Fruit fly (Drosophila melanogaster) whole organism, embryonic: Measurements from ENCODE around the gene Tmhs.

Experiments used
- Bdp1 ChIP-seq: fragments of 200-800 bp; sonication (Bioruptor generic); optimal IDR thresholded peaks from 3 replicates; lab custom pipeline; 2016; ENCODE audit warnings: missing biosample characterization, missing genetic modification characterization
- CG10147 ChIP-seq: fragments of 200-800 bp; sonication (Bioruptor generic); optimal IDR thresholded peaks from 2 replicates; lab custom pipeline; 2019; ENCODE audit warnings: missing biosample characterization, mild to moderate bottlenecking, missing genetic modification characterization, moderate library complexity
- CG10267 ChIP-seq: fragments of 200-800 bp; sonication (Bioruptor generic); optimal IDR thresholded peaks from 2 replicates; lab custom pipeline; 2018; ENCODE audit warnings: missing biosample characterization, mild to moderate bottlenecking, missing genetic modification characterization, moderate library complexity
- CG11398 ChIP-seq: fragments of 200-800 bp; sonication (Bioruptor generic); optimal IDR thresholded peaks from 2 replicates; lab custom pipeline; 2016; ENCODE audit warnings: missing biosample characterization, missing genetic modification characterization
- CG12155 ChIP-seq: fragments of 200-800 bp; sonication (Bioruptor generic); optimal IDR thresholded peaks from 3 replicates; lab custom pipeline; 2016; ENCODE audit warnings: missing biosample characterization, missing genetic modification characterization
- CG13123 ChIP-seq: fragments of 200-800 bp; sonication (Bioruptor generic); optimal IDR thresholded peaks from 2 replicates; lab custom pipeline; 2016; ENCODE audit warnings: missing biosample characterization, missing genetic modification characterization
- CG13424 ChIP-seq: fragments of 200-800 bp; sonication (Bioruptor generic); optimal IDR thresholded peaks from 2 replicates; lab custom pipeline; 2019; ENCODE audit warnings: missing biosample characterization, mild to moderate bottlenecking, missing genetic modification characterization, moderate library complexity
- CG14667 ChIP-seq: fragments of 200-800 bp; sonication (Bioruptor generic); IDR thresholded peaks from 2 replicates; pipeline ENCODE4 v1.3.6; 2022; ENCODE audit warnings: missing biosample characterization, missing genetic modification characterization
- CG15479 ChIP-seq: fragments of 200-800 bp; sonication (Bioruptor generic); optimal IDR thresholded peaks from 3 replicates; lab custom pipeline; 2019; ENCODE audit warnings: missing biosample characterization, mild to moderate bottlenecking, missing genetic modification characterization, moderate library complexity
- CG16779 ChIP-seq: fragments of 200-800 bp; sonication (Bioruptor generic); IDR thresholded peaks from 2 replicates; pipeline ENCODE4 v1.3.6; 2022; ENCODE audit warnings: missing biosample characterization, missing genetic modification characterization
- CG16815 ChIP-seq: fragments of 200-800 bp; sonication (Bioruptor generic); optimal IDR thresholded peaks from 3 replicates; lab custom pipeline; 2017; ENCODE audit warnings: missing biosample characterization, mild to moderate bottlenecking, missing genetic modification characterization
- CG17385 ChIP-seq: fragments of 200-800 bp; sonication (Bioruptor generic); optimal IDR thresholded peaks from 3 replicates; lab custom pipeline; 2018; ENCODE audit warnings: missing biosample characterization, mild to moderate bottlenecking, missing genetic modification characterization
- CG17612 ChIP-seq: fragments of 200-800 bp; sonication (Bioruptor generic); IDR thresholded peaks from 2 replicates; pipeline ENCODE4 v1.3.6; 2022; ENCODE audit warnings: missing biosample characterization, missing genetic modification characterization
- CG18599 ChIP-seq: fragments of 200-800 bp; sonication (Bioruptor generic); optimal IDR thresholded peaks from 3 replicates; lab custom pipeline; 2017; ENCODE audit warnings: missing biosample characterization, missing genetic modification characterization, mild to moderate bottlenecking, moderate library complexity, missing genetic modification reagents
- CG30020 ChIP-seq: fragments of 200-800 bp; optimal IDR thresholded peaks from 2 replicates; lab custom pipeline; 2019; ENCODE audit warnings: missing biosample characterization, mild to moderate bottlenecking, missing genetic modification characterization, moderate library complexity
- CG33213 ChIP-seq: fragments of 200-800 bp; sonication (Bioruptor generic); optimal IDR thresholded peaks from 3 replicates; lab custom pipeline; 2016; ENCODE audit warnings: missing biosample characterization, missing genetic modification characterization
- CG3995 ChIP-seq: fragments of 200-800 bp; sonication (Bioruptor generic); optimal IDR thresholded peaks from 3 replicates; lab custom pipeline; 2016; ENCODE audit warnings: missing biosample characterization, missing genetic modification characterization
- CG5245 ChIP-seq: fragments of 200-800 bp; sonication (Bioruptor generic); optimal IDR thresholded peaks from 3 replicates; lab custom pipeline; 2016; ENCODE audit warnings: missing biosample characterization, missing genetic modification characterization
- CG6254 ChIP-seq: fragments of 200-800 bp; sonication (Bioruptor generic); optimal IDR thresholded peaks from 3 replicates; lab custom pipeline; 2017; ENCODE audit warnings: mild to moderate bottlenecking, missing biosample characterization, missing genetic modification reagents, missing genetic modification characterization
- CG9609 ChIP-seq: fragments of 200-800 bp; sonication (Bioruptor generic); optimal IDR thresholded peaks from 3 replicates; lab custom pipeline; 2016; ENCODE audit warnings: missing biosample characterization, missing genetic modification characterization
- Chrac-16 ChIP-seq: fragments of 200-800 bp; sonication (Bioruptor generic); optimal IDR thresholded peaks from 3 replicates; lab custom pipeline; 2016; ENCODE audit warnings: missing biosample characterization, missing genetic modification characterization
- Dp ChIP-seq: fragments of 200-800 bp; sonication (Bioruptor generic); optimal IDR thresholded peaks from 2 replicates; lab custom pipeline; 2018; ENCODE audit warnings: missing biosample characterization, mild to moderate bottlenecking, missing genetic modification characterization, moderate library complexity
- Elba2 ChIP-seq: fragments of 200-800 bp; sonication (Bioruptor generic); optimal IDR thresholded peaks from 3 replicates; lab custom pipeline; 2016; ENCODE audit warnings: missing biosample characterization, missing genetic modification characterization
- Gug ChIP-seq: fragments of 200-800 bp; sonication (Bioruptor generic); IDR thresholded peaks from 4 replicates; pipeline ENCODE4 v1.3.6; 2022; ENCODE audit warnings: missing biosample characterization, missing genetic modification characterization
- HLH3B ChIP-seq: fragments of 200-800 bp; sonication (Bioruptor generic); IDR thresholded peaks from 2 replicates; pipeline ENCODE4 v1.3.6; 2022; ENCODE audit warnings: missing biosample characterization, missing genetic modification characterization
- Hr51 ChIP-seq, 2 experiments: fragments of 200-800 bp; sonication (Bioruptor generic); optimal IDR thresholded peaks; 2 replicates in 1 of 2; 3 replicates in 1 of 2; lab custom pipeline; 2016 to 2018; ENCODE audit warnings: missing biosample characterization in 2 of 2, missing genetic modification characterization in 2 of 2, mild to moderate bottlenecking in 1 of 2, moderate library complexity in 1 of 2
- Hsf ChIP-seq: fragments of 200-800 bp; sonication (Bioruptor generic); optimal IDR thresholded peaks from 3 replicates; lab custom pipeline; 2016; ENCODE audit warnings: missing biosample characterization, missing genetic modification characterization
- MESR4 ChIP-seq: fragments of 200-800 bp; sonication (Bioruptor generic); optimal IDR thresholded peaks from 2 replicates; lab custom pipeline; 2018; ENCODE audit warnings: missing biosample characterization, mild to moderate bottlenecking, missing genetic modification characterization, moderate library complexity
- Max ChIP-seq: fragments of 200-800 bp; sonication (Bioruptor generic); optimal IDR thresholded peaks from 2 replicates; lab custom pipeline; 2016; ENCODE audit warnings: missing biosample characterization, mild to moderate bottlenecking, missing genetic modification characterization
- Pdp1 ChIP-seq, 2 experiments: fragments of 200-800 bp; sonication (Bioruptor generic); optimal IDR thresholded peaks; 3 replicates each; lab custom pipeline; 2016; ENCODE audit warnings: missing biosample characterization in 2 of 2, missing genetic modification characterization in 2 of 2, mild to moderate bottlenecking in 1 of 2, moderate library complexity in 1 of 2
- Sin3A ChIP-seq: fragments of >200 bp; optimal IDR thresholded peaks from 2 replicates; lab custom pipeline; 2018
- al ChIP-seq: fragments of 200-800 bp; sonication (Bioruptor generic); IDR thresholded peaks from 2 replicates; pipeline ENCODE4 v1.3.6; 2022; ENCODE audit warnings: missing biosample characterization, missing genetic modification characterization
- ase ChIP-seq: fragments of 200-800 bp; sonication (Bioruptor generic); IDR thresholded peaks from 3 replicates; pipeline ENCODE4 v1.3.6; 2022; ENCODE audit warnings: missing biosample characterization, missing genetic modification characterization
- bbx ChIP-seq: fragments of 200-800 bp; sonication (Bioruptor generic); IDR thresholded peaks from 2 replicates; pipeline ENCODE4 v1.3.6; 2022; ENCODE audit warnings: missing biosample characterization, missing genetic modification characterization; ENCODE audit not compliant: partially characterized antibody
- bigmax ChIP-seq: fragments of 200-800 bp; sonication (Bioruptor generic); optimal IDR thresholded peaks from 2 replicates; lab custom pipeline; 2018; ENCODE audit warnings: missing biosample characterization, mild to moderate bottlenecking, missing genetic modification characterization
- bsh ChIP-seq, 2 experiments: fragments of 200-800 bp; sonication (Bioruptor generic); optimal IDR thresholded peaks; 2 replicates each; lab custom pipeline; 2017 to 2018; ENCODE audit warnings: mild to moderate bottlenecking in 2 of 2, missing biosample characterization in 2 of 2, missing genetic modification characterization in 2 of 2, moderate library complexity in 1 of 2
- ci ChIP-seq: fragments of 200-800 bp; sonication (Bioruptor generic); IDR thresholded peaks from 3 replicates; pipeline ENCODE4 v1.3.6; 2022; ENCODE audit warnings: missing biosample characterization, missing genetic modification characterization
- dmrt11E ChIP-seq: fragments of 200-800 bp; sonication (Bioruptor generic); optimal IDR thresholded peaks from 3 replicates; lab custom pipeline; 2018; ENCODE audit warnings: missing biosample characterization, mild to moderate bottlenecking, missing genetic modification characterization, moderate library complexity
- eyg ChIP-seq: fragments of 200-800 bp; sonication (Bioruptor generic); optimal IDR thresholded peaks from 3 replicates; lab custom pipeline; 2016; ENCODE audit warnings: missing biosample characterization, missing genetic modification characterization
- fd3F ChIP-seq: fragments of 200-800 bp; sonication (Bioruptor generic); optimal IDR thresholded peaks from 2 replicates; lab custom pipeline; 2018; ENCODE audit warnings: missing biosample characterization, mild to moderate bottlenecking, missing genetic modification characterization, moderate library complexity
- klu ChIP-seq: fragments of 200-800 bp; sonication (Bioruptor generic); IDR thresholded peaks from 2 replicates; pipeline ENCODE4 v1.3.6; 2022; ENCODE audit warnings: missing biosample characterization, missing genetic modification characterization
- lola ChIP-seq, 3 experiments: fragments of >200 bp in 2 of 3; fragments of 200-800 bp in 1 of 3; sonication (Bioruptor generic) in 1 of 3; optimal IDR thresholded peaks; 2 replicates each; lab custom pipeline; 2017 to 2019; ENCODE audit warnings: missing biosample characterization in 3 of 3, missing genetic modification characterization in 3 of 3, mild to moderate bottlenecking in 1 of 3, moderate library complexity in 1 of 3
- nerfin-1 ChIP-seq: fragments of 200-800 bp; sonication (Bioruptor generic); optimal IDR thresholded peaks from 3 replicates; lab custom pipeline; 2019; ENCODE audit warnings: missing biosample characterization, mild to moderate bottlenecking, missing genetic modification characterization, moderate library complexity
- pho ChIP-seq: fragments of 200-800 bp; sonication (Bioruptor generic); optimal IDR thresholded peaks from 2 replicates; lab custom pipeline; 2016; ENCODE audit warnings: missing biosample characterization, missing genetic modification characterization
- stwl ChIP-seq: fragments of 200-800 bp; sonication (Bioruptor generic); optimal IDR thresholded peaks from 3 replicates; lab custom pipeline; 2018; ENCODE audit warnings: missing biosample characterization, mild to moderate bottlenecking, missing genetic modification characterization, moderate library complexity
- tio ChIP-seq: fragments of 200-800 bp; sonication (Bioruptor generic); optimal IDR thresholded peaks from 2 replicates; lab custom pipeline; 2017; ENCODE audit warnings: missing biosample characterization, missing genetic modification characterization, inconsistent platforms
- tna ChIP-seq: fragments of 200-800 bp; sonication (Bioruptor generic); IDR thresholded peaks from 2 replicates; pipeline ENCODE4 v1.3.6; 2022; ENCODE audit warnings: missing biosample characterization, missing genetic modification characterization; ENCODE audit not compliant: partially characterized antibody
- ttk ChIP-seq: fragments of 200-800 bp; sonication (Bioruptor generic); IDR thresholded peaks from 2 replicates; pipeline ENCODE4 v2.1.2; 2022; ENCODE audit warnings: missing biosample characterization, missing genetic modification characterization
- wdn ChIP-seq: fragments of 200-800 bp; sonication (Bioruptor generic); IDR thresholded peaks from 2 replicates; pipeline ENCODE4 v1.3.6; 2022; ENCODE audit warnings: missing biosample characterization, missing genetic modification characterization

Gene Tmhs

dm6 chr3L:1865121-1865727 is 20.2 kb upstream of the Tmhs start, which contains the start of the genes HBS1 and CG12025 (continued):
- TF ChIP-seq CG17612 (GFP tag; lab: Robert Waterston, UW) (no peak), fd3F (peak; percentile 0), Hsf (GFP tag; lab: Kevin White, UChicago) (peak; percentile 79), bigmax (no peak), Pdp1 (GFP tag; optimal IDR thresholded peaks at IDR 0.05; lab: Kevin White, UChicago) (peak; percentile 60 to 68), bsh (GFP tag; optimal IDR thresholded peaks at IDR 0.05; lab: Kevin White, UChicago) (peak in 1 of 2 experiments; percentile 45), ttk (GFP tag; lab: Robert Waterston, UW) (no peak), eyg (GFP tag; lab: Kevin White, UChicago) (no peak), CG10147 (no peak), Gug (GFP tag; lab: Robert Waterston, UW) (peak; percentile 56; the same call in 1 of the 4 replicates), tio (GFP tag; lab: Kevin White, UChicago) (no peak), lola (GFP tag; optimal IDR thresholded peaks at IDR 0.05; lab: Kevin White, UChicago) (peak in 1 of 3 experiments; percentile 58), Max (GFP tag; lab: Kevin White, UChicago) (peak; percentile 39), CG18599 (GFP tag; lab: Kevin White, UChicago) (peak; percentile 44), CG11398 (GFP tag; lab: Kevin White, UChicago) (no peak), CG13424 (tag; lab: Kevin White, UChicago) (peak; percentile 69), tna (GFP tag; lab: Robert Waterston, UW) (no peak; the same call in 1 of the 2 replicates), MESR4 (GFP tag; lab: Kevin White, UChicago) (peak; percentile 74), CG17385 (GFP tag; lab: Kevin White, UChicago) (peak; percentile 23), CG5245 (GFP tag; lab: Kevin White, UChicago) (peak; percentile 37), Bdp1 (GFP tag; lab: Kevin White, UChicago) (peak; percentile 40), nerfin-1 (tag; lab: Kevin White, UChicago) (peak; percentile 50), CG3995 (peak; percentile 18), HLH3B (GFP tag; lab: Robert Waterston, UW) (peak; percentile 27; the same call in 1 of the 2 replicates), klu (GFP tag; lab: Robert Waterston, UW) (peak; percentile 81), Hr51 (GFP tag; optimal IDR thresholded peaks at IDR 0.05; lab: Kevin White, UChicago) (peak in 1 of 2 experiments; percentile 39), Chrac-16 (GFP tag; lab: Kevin White, UChicago) (peak; percentile 59), ase (GFP tag; lab: Robert Waterston, UW) (0 out of 3 replicates have a peak, but pooled peaks have one; percentile 21), CG9609 (GFP tag; lab: Kevin White, UChicago) (peak; percentile 27), CG6254 (GFP tag; lab: Kevin White, UChicago) (no peak), CG14667 (GFP tag; lab: Robert Waterston, UW) (peak; percentile 41; the same call in 1 of the 2 replicates), CG10267 (tag; lab: Kevin White, UChicago) (peak; percentile 71), al (peak; percentile 51), CG33213 (GFP tag; lab: Kevin White, UChicago) (peak; percentile 58), Dp (GFP tag; lab: Kevin White, UChicago) (peak; percentile 14), CG12155 (GFP tag; lab: Kevin White, UChicago) (peak; percentile 56), ci (GFP tag; lab: Robert Waterston, UW) (no peak), CG30020 (peak; percentile 94), Elba2 (no peak), bbx (GFP tag; lab: Robert Waterston, UW) (no peak), Sin3A (lab: Kevin White, UChicago) (peak; percentile 97), wdn (GFP tag; lab: Robert Waterston, UW) (no peak), CG13123 (GFP tag; lab: Kevin White, UChicago) (peak; percentile 7), pho (GFP tag; lab: Kevin White, UChicago) (peak; percentile 44), stwl (tag; lab: Kevin White, UChicago) (peak; percentile 58), CG16779 (no peak), CG16815 (GFP tag; lab: Kevin White, UChicago) (peak; percentile 38), CG15479 (no peak), dmrt11E (peak; percentile 54)
